Worm (Caenorhabditis elegans) whole organism, L2 larva: Measurements from ENCODE around the gene ttr-50.
A peak's percentile ranks its signal among the peaks of the same experiment; 100 is the strongest.

Experiments
- C34F6.9 ChIP-seq: fragments of 150-350 bp; optimal IDR thresholded peaks from 2 replicates; lab custom pipeline; 2014; ENCODE audit warnings: missing biosample characterization, missing genetic modification characterization
- F13H6.1 ChIP-seq: sonication (generic microtip); optimal IDR thresholded peaks from 2 replicates; lab custom pipeline; 2016; ENCODE audit warnings: missing genetic modification characterization, missing compliant biosample characterization
- R02D3.7 ChIP-seq: fragments of 150-350 bp; optimal IDR thresholded peaks from 2 replicates; lab custom pipeline; 2014; ENCODE audit warnings: missing biosample characterization, missing genetic modification characterization
- ZK546.5 ChIP-seq: sonication (generic microtip); optimal IDR thresholded peaks from 2 replicates; lab custom pipeline; 2017; ENCODE audit warnings: missing biosample characterization, missing genetic modification characterization
- alr-1 ChIP-seq: fragments of 150-350 bp; optimal IDR thresholded peaks from 2 replicates; lab custom pipeline; 2014; ENCODE audit warnings: missing biosample characterization, missing genetic modification characterization
- aly-2 ChIP-seq: fragments of 150-350 bp; optimal IDR thresholded peaks from 2 replicates; lab custom pipeline; 2014; ENCODE audit warnings: missing biosample characterization, missing genetic modification characterization
- ama-1 ChIP-seq: fragments of 150-350 bp; optimal IDR thresholded peaks from 2 replicates; lab custom pipeline; 2018; ENCODE audit warnings: inconsistent platforms
- blmp-1 ChIP-seq: sonication (generic microtip); optimal IDR thresholded peaks from 2 replicates; lab custom pipeline; 2017; ENCODE audit warnings: missing genetic modification characterization, mild to moderate bottlenecking, missing compliant biosample characterization, antibody characterized with exemption, moderate library complexity; ENCODE audit not compliant: insufficient read depth
- ceh-16 ChIP-seq: fragments of 150-350 bp; optimal IDR thresholded peaks from 2 replicates; lab custom pipeline; 2014; ENCODE audit warnings: missing biosample characterization, missing genetic modification characterization
- ceh-82 ChIP-seq: fragments of 150-350 bp; optimal IDR thresholded peaks from 2 replicates; lab custom pipeline; 2014; ENCODE audit warnings: missing biosample characterization, missing genetic modification characterization
- crh-2 ChIP-seq: sonication (generic microtip); optimal IDR thresholded peaks from 2 replicates; lab custom pipeline; 2017; ENCODE audit warnings: missing biosample characterization, missing genetic modification characterization
- dmd-4 ChIP-seq: sonication (generic microtip); optimal IDR thresholded peaks from 2 replicates; lab custom pipeline; 2017; ENCODE audit warnings: missing biosample characterization, missing genetic modification characterization
- egl-27 ChIP-seq: sonication (generic microtip); optimal IDR thresholded peaks from 3 replicates; lab custom pipeline; 2017; ENCODE audit warnings: missing biosample characterization, missing genetic modification reagents, missing genetic modification characterization
- elt-1 ChIP-seq: fragments of 150-350 bp; optimal IDR thresholded peaks from 2 replicates; lab custom pipeline; 2014; ENCODE audit warnings: missing biosample characterization, missing genetic modification characterization
- elt-3 ChIP-seq: sonication (generic microtip); optimal IDR thresholded peaks from 2 replicates; lab custom pipeline; 2017; ENCODE audit warnings: missing biosample characterization, missing genetic modification characterization
- fos-1 ChIP-seq: fragments of 150-350 bp; optimal IDR thresholded peaks from 2 replicates; lab custom pipeline; 2014; ENCODE audit warnings: missing biosample characterization, missing genetic modification characterization
- gmeb-1 ChIP-seq: fragments of 150-350 bp; optimal IDR thresholded peaks from 2 replicates; lab custom pipeline; 2014; ENCODE audit warnings: missing biosample characterization, missing genetic modification characterization
- lin-11 ChIP-seq: fragments of 150-350 bp; sonication (generic microtip); optimal IDR thresholded peaks from 2 replicates; lab custom pipeline; 2014; ENCODE audit warnings: missing biosample characterization, missing genetic modification characterization, inconsistent platforms, mixed read lengths
- lin-13 ChIP-seq: fragments of 150-350 bp; optimal IDR thresholded peaks from 2 replicates; lab custom pipeline; 2014; ENCODE audit warnings: missing biosample characterization, missing genetic modification reagents, missing genetic modification characterization
- lsy-2 ChIP-seq, 2 experiments: fragments of 150-350 bp in 1 of 2; sonication (generic microtip) in 1 of 2; optimal IDR thresholded peaks; 2 replicates each; lab custom pipeline; 2014 to 2017; ENCODE audit warnings: missing biosample characterization in 2 of 2, missing genetic modification characterization in 2 of 2
- mab-5 ChIP-seq: fragments of 150-350 bp; optimal IDR thresholded peaks from 2 replicates; lab custom pipeline; 2014; ENCODE audit warnings: missing biosample characterization, missing genetic modification characterization
- nhr-10 ChIP-seq: sonication (generic microtip); optimal IDR thresholded peaks from 2 replicates; lab custom pipeline; 2017; ENCODE audit warnings: missing biosample characterization, missing genetic modification characterization
- nhr-11 ChIP-seq: fragments of 150-350 bp; optimal IDR thresholded peaks from 2 replicates; lab custom pipeline; 2014; ENCODE audit warnings: missing biosample characterization, missing genetic modification characterization
- nhr-12 ChIP-seq: fragments of 150-350 bp; optimal IDR thresholded peaks from 2 replicates; lab custom pipeline; 2014; ENCODE audit warnings: missing biosample characterization, missing genetic modification characterization
- nhr-129 ChIP-seq: fragments of 150-350 bp; optimal IDR thresholded peaks from 2 replicates; lab custom pipeline; 2014; ENCODE audit warnings: missing biosample characterization, missing genetic modification characterization
- nhr-21 ChIP-seq: fragments of 150-350 bp; optimal IDR thresholded peaks from 2 replicates; lab custom pipeline; 2014; ENCODE audit warnings: missing biosample characterization, missing genetic modification characterization
- nhr-237 ChIP-seq: fragments of 150-350 bp; optimal IDR thresholded peaks from 2 replicates; lab custom pipeline; 2014; ENCODE audit warnings: missing biosample characterization, missing genetic modification characterization
- nhr-25 ChIP-seq: fragments of 150-350 bp; sonication (generic microtip); optimal IDR thresholded peaks from 3 replicates; lab custom pipeline; 2014; ENCODE audit warnings: missing biosample characterization, missing genetic modification characterization
- nhr-6 ChIP-seq: fragments of 150-350 bp; optimal IDR thresholded peaks from 2 replicates; lab custom pipeline; 2014; ENCODE audit warnings: missing biosample characterization, missing genetic modification characterization
- nhr-77 ChIP-seq: fragments of 150-350 bp; optimal IDR thresholded peaks from 2 replicates; lab custom pipeline; 2014; ENCODE audit warnings: missing biosample characterization, missing genetic modification characterization
- sem-4 ChIP-seq: fragments of 150-350 bp; optimal IDR thresholded peaks from 2 replicates; lab custom pipeline; 2014; ENCODE audit warnings: missing biosample characterization, missing genetic modification reagents, missing genetic modification characterization
- skn-1 ChIP-seq: sonication (generic microtip); optimal IDR thresholded peaks from 2 replicates; lab custom pipeline; 2017; ENCODE audit warnings: missing biosample characterization, missing genetic modification characterization
- sma-3 ChIP-seq: sonication (generic microtip); optimal IDR thresholded peaks from 2 replicates; lab custom pipeline; 2016; ENCODE audit warnings: missing genetic modification reagents, missing genetic modification characterization, missing compliant biosample characterization
- sma-9 ChIP-seq, 2 experiments: fragments of 150-350 bp in 1 of 2; sonication (generic microtip) in 1 of 2; optimal IDR thresholded peaks; 2 replicates each; lab custom pipeline; 2014 to 2016; ENCODE audit warnings: missing genetic modification characterization in 2 of 2, mild to moderate bottlenecking in 1 of 2, missing biosample characterization in 1 of 2, missing compliant biosample characterization in 1 of 2, missing genetic modification reagents in 1 of 2, moderate library complexity in 1 of 2
- snpc-4 ChIP-seq: fragments of 150-350 bp; optimal IDR thresholded peaks from 2 replicates; lab custom pipeline; 2014; ENCODE audit warnings: missing biosample characterization, missing genetic modification characterization
- unc-39 ChIP-seq: fragments of 150-350 bp; optimal IDR thresholded peaks from 2 replicates; lab custom pipeline; 2014; ENCODE audit warnings: missing biosample characterization, missing genetic modification characterization
- unc-55 ChIP-seq: fragments of 150-350 bp; sonication (generic microtip); optimal IDR thresholded peaks from 3 replicates; lab custom pipeline; 2014; ENCODE audit warnings: missing biosample characterization, missing genetic modification reagents, missing genetic modification characterization
- unc-62 ChIP-seq: fragments of 150-350 bp; optimal IDR thresholded peaks from 2 replicates; lab custom pipeline; 2014; ENCODE audit warnings: missing biosample characterization, missing genetic modification reagents, missing genetic modification characterization
- zag-1 ChIP-seq: fragments of 150-350 bp; optimal IDR thresholded peaks from 2 replicates; lab custom pipeline; 2014; ENCODE audit warnings: missing biosample characterization, missing genetic modification characterization
- ztf-1 ChIP-seq: fragments of 200-800 bp; sonication (Bioruptor generic); conservative IDR thresholded peaks from 2 replicates; pipeline ENCODE4 v1.3.6; 2022; ENCODE audit warnings: missing genetic modification characterization, missing compliant biosample characterization
- ztf-11 ChIP-seq: sonication (generic microtip); optimal IDR thresholded peaks from 2 replicates; lab custom pipeline; 2017; ENCODE audit warnings: missing biosample characterization, missing genetic modification characterization
- ztf-4 ChIP-seq: fragments of 150-350 bp; optimal IDR thresholded peaks from 2 replicates; lab custom pipeline; 2014; ENCODE audit warnings: missing biosample characterization, missing genetic modification characterization

ttr-50 gene

ce11 chrIV:11601721-11602405 lies 39.0 kb downstream of the ttr-50 start (continued):
- TF ChIP-seq ztf-1 (GFP tag; lab: Robert Waterston, UW) (no peak), fos-1 (tag; lab: Kevin White, UChicago) (peak; percentile 23), lin-11 (tag; lab: Kevin White, UChicago) (peak; percentile 81), skn-1 (tag; lab: Kevin White, UChicago) (peak; percentile 49), sma-3 (GFP tag; lab: Kevin White, UChicago) (peak; percentile 46), zag-1 (tag; lab: Kevin White, UChicago) (no peak), nhr-21 (peak; percentile 4), nhr-25 (tag; lab: Kevin White, UChicago) (peak; percentile 50), nhr-11 (tag; lab: Kevin White, UChicago) (no peak), nhr-237 (no peak), ZK546.5 (peak; percentile 26), nhr-6 (tag; lab: Kevin White, UChicago) (no peak), ceh-82 (tag; lab: Kevin White, UChicago) (no peak), dmd-4 (tag; lab: Kevin White, UChicago) (no peak), ztf-11 (tag; lab: Kevin White, UChicago) (no peak), alr-1 (no peak), R02D3.7 (tag; lab: Kevin White, UChicago) (no peak), nhr-129 (tag; lab: Kevin White, UChicago) (peak; percentile 63), C34F6.9 (tag; lab: Kevin White, UChicago) (peak; percentile 79), nhr-12 (no peak), gmeb-1 (peak; percentile 75)
- TF ChIP-seq, all 48 proteins: peak for 20

ce11 chrIV:11599717-11600116 lies 41.1 kb downstream of the ttr-50 start:
- TF ChIP-seq nhr-10 (tag; lab: Kevin White, UChicago) (no peak), elt-1 (peak; percentile 47), ceh-16 (tag; lab: Kevin White, UChicago) (peak; percentile 7)

DNA sequence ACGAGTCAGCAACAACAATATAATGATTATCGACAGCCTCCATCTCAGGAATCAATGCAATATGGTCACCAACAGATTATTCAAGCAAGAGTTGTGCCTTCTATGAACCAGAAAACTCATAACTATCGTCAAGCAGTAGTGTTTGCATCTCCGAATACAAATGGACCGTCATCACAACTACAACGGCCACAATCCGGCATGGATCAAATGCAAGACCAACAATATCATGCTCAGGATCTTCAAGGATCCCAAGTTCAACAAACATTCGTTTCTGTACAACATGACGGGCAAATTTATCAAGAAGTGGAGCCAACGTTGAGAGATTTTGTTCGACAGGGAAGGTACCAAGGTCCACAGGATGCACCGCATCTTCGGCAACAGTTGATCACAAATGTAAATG lies 43.7 kb downstream of the ttr-50 start:
- TF ChIP-seq zag-1 (tag; lab: Kevin White, UChicago) (no peak), ZK546.5 (no peak), ztf-1 (GFP tag; lab: Robert Waterston, UW) (no peak), aly-2 (tag; lab: Kevin White, UChicago) (no peak), nhr-6 (tag; lab: Kevin White, UChicago) (no peak), fos-1 (tag; lab: Kevin White, UChicago) (no peak), ceh-82 (tag; lab: Kevin White, UChicago) (no peak), blmp-1 (tag; lab: Kevin White, UChicago) (no peak), ceh-16 (tag; lab: Kevin White, UChicago) (no peak), lin-13 (GFP tag; lab: Kevin White, UChicago) (no peak), unc-62 (GFP tag; lab: Kevin White, UChicago) (no peak), nhr-21 (no peak), sma-9 (GFP tag; optimal IDR thresholded peaks at IDR 0.05; lab: Kevin White, UChicago) (no peak), sma-9 (tag; optimal IDR thresholded peaks at IDR 0.05; lab: Kevin White, UChicago) (no peak), nhr-12 (no peak), elt-3 (tag; lab: Kevin White, UChicago) (no peak)
- TF ChIP-seq, all 48 proteins: peak for 0

- TF ChIP-seq sma-9 (GFP tag; optimal IDR thresholded peaks at IDR 0.05; lab: Kevin White, UChicago) (peak; percentile 60), sma-9 (tag; optimal IDR thresholded peaks at IDR 0.05; lab: Kevin White, UChicago) (no peak), ztf-1 (GFP tag; lab: Robert Waterston, UW) (no peak), skn-1 (tag; lab: Kevin White, UChicago) (no peak), gmeb-1 (no peak), nhr-11 (tag; lab: Kevin White, UChicago) (no peak), unc-62 (GFP tag; lab: Kevin White, UChicago) (no peak), nhr-129 (tag; lab: Kevin White, UChicago) (peak; percentile 44), alr-1 (no peak), ceh-16 (tag; lab: Kevin White, UChicago) (no peak), sma-3 (GFP tag; lab: Kevin White, UChicago) (no peak), unc-39 (tag; lab: Kevin White, UChicago) (no peak), R02D3.7 (tag; lab: Kevin White, UChicago) (no peak), crh-2 (tag; lab: Kevin White, UChicago) (peak; percentile 76), unc-55 (GFP tag; lab: Kevin White, UChicago) (peak; percentile 34), blmp-1 (tag; lab: Kevin White, UChicago) (peak; percentile 30), egl-27 (no peak), sem-4 (tag; lab: Kevin White, UChicago) (peak; percentile 61), nhr-77 (tag; lab: Kevin White, UChicago) (no peak), lin-13 (GFP tag; lab: Kevin White, UChicago) (peak; percentile 27), nhr-12 (no peak), nhr-237 (no peak), ama-1 (peak; percentile 99), ztf-11 (tag; lab: Kevin White, UChicago) (no peak), ztf-4 (no peak), F13H6.1 (tag; lab: Kevin White, UChicago) (peak; percentile 63), snpc-4 (tag; lab: Kevin White, UChicago) (no peak), elt-1 (no peak), fos-1 (tag; lab: Kevin White, UChicago) (peak; percentile 23), nhr-25 (tag; lab: Kevin White, UChicago) (no peak), mab-5 (tag; lab: Kevin White, UChicago) (no peak), lsy-2 (tag; optimal IDR thresholded peaks at IDR 0.05; lab: Kevin White, UChicago) (peak; percentile 29 to 59), aly-2 (tag; lab: Kevin White, UChicago) (no peak), nhr-21 (peak; percentile 47)
Measured at ce11 chrIV:11594191-11594673, 46.6 kb downstream of the ttr-50 start, which contains the start of gene mig-38. Gene mig-38, plus strand, starts transcription at chrIV:11594244.
